Worm (Caenorhabditis elegans): ENCODE data around the gene ztf-17.
A peak's percentile ranks its signal among the peaks of the same experiment; 100 is the strongest.

ztf-17 gene

ce11 chrII:7860221-7860928 lies 9.6 kb downstream of the ztf-17 start, which contains the start of gene lin-5:
TSS of gene lin-5 (plus strand) at chrII:7860574.
- TF ChIP-seq ceh-36 (tag; optimal IDR thresholded peaks at IDR 0.05), result no peak
- peak; percentile 26 for TF ChIP-seq F13C5.2 (tag; optimal IDR thresholded peaks at IDR 0.05)

ce11 chrII:7858101-7858500 lies 11.9 kb downstream of the ztf-17 start, which contains the start of gene sds-22:
TSS of gene sds-22 (plus strand) at chrII:7858401.
- no peak for TF ChIP-seq scrt-1 (GFP tag; IDR thresholded peaks at IDR 0.05)
- no peak for TF ChIP-seq ets-7 (tag; optimal IDR thresholded peaks at IDR 0.05)
- no peak for TF ChIP-seq ama-1 (optimal IDR thresholded peaks at IDR 0.05)
- no peak for TF ChIP-seq ceh-36 (tag; optimal IDR thresholded peaks at IDR 0.05)
- no peak for TF ChIP-seq hnd-1 (tag; optimal IDR thresholded peaks at IDR 0.05)
- no peak for TF ChIP-seq aly-1 (tag; optimal IDR thresholded peaks at IDR 0.05)
- TF ChIP-seq hmbx-1 (tag; optimal IDR thresholded peaks at IDR 0.05), result no peak
- no peak for TF ChIP-seq flt-1 (GFP tag; IDR thresholded peaks at IDR 0.05)
- TF ChIP-seq sea-1 (GFP tag; conservative IDR thresholded peaks at IDR 0.05), result no peak
- no peak for TF ChIP-seq tbx-11 (GFP tag; IDR thresholded peaks at IDR 0.05)

DNA sequence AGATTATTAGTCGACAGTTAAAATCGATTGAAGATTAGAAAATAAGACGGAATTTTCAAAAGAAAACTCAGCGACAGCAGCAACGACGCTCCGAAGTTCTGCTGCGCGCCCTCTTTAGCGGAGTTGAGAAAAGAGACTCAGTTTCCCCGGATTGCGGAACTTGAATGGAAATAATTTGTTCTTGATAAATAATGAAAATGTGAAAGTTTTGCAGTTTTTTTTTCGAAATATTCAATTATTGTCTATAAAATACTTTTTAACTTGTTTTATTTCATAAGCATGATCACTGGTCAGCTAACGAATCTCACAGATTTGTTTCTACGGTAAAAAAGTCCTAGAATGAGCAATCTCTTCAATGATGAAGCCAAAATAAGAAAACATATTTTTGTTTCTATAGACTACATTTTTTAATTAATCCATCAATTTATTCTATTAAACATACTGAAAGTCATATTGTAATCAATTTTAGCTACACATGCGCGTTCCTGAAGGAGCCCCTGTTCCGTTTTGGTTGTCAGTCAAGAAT lies 12.4 kb downstream of the ztf-17 start, which contains the start of the genes cec-3 and T09A5.15:
Gene cec-3, minus strand, starts transcription at position 116 of the 526 bp plus-strand sequence.
Gene T09A5.15, plus strand, starts transcription at position 476 of the 526 bp plus-strand sequence.
- TF ChIP-seq ets-7 (tag; optimal IDR thresholded peaks at IDR 0.05) (no peak), F13C5.2 (tag; optimal IDR thresholded peaks at IDR 0.05) (peak; percentile 63), hmg-4 (GFP tag; optimal IDR thresholded peaks at IDR 0.05) (no peak), flt-1 (GFP tag; IDR thresholded peaks at IDR 0.05) (no peak), scrt-1 (GFP tag; IDR thresholded peaks at IDR 0.05) (no peak)

- TF ChIP-seq tbx-37 (GFP tag; conservative IDR thresholded peaks at IDR 0.05) (no peak), ets-7 (tag; optimal IDR thresholded peaks at IDR 0.05) (no peak)
Measured at ce11 chrII:7855619-7856018, 14.3 kb downstream of the ztf-17 start, which contains the start of gene mdmh-35. TSS of gene mdmh-35 (minus strand) at chrII:7855719.

ce11 chrII:7854942-7855341 lies 15.0 kb downstream of the ztf-17 start, which contains the start of gene mdt-10:
TSS of gene mdt-10 (minus strand) at chrII:7855042.
- TF ChIP-seq tbx-11 (GFP tag; IDR thresholded peaks at IDR 0.05) (no peak), hmbx-1 (tag; optimal IDR thresholded peaks at IDR 0.05) (no peak), tbx-37 (GFP tag; conservative IDR thresholded peaks at IDR 0.05) (no peak), ceh-13 (GFP tag; optimal IDR thresholded peaks at IDR 0.05) (no peak), hmg-4 (GFP tag; optimal IDR thresholded peaks at IDR 0.05) (no peak), hnd-1 (tag; optimal IDR thresholded peaks at IDR 0.05) (no peak), tra-4 (tag; optimal IDR thresholded peaks at IDR 0.05) (no peak), ceh-36 (tag; optimal IDR thresholded peaks at IDR 0.05) (no peak), B0310.2 (tag; optimal IDR thresholded peaks at IDR 0.05) (no peak), F13C5.2 (tag; optimal IDR thresholded peaks at IDR 0.05) (no peak), ets-7 (tag; optimal IDR thresholded peaks at IDR 0.05) (no peak), pes-1 (GFP tag; IDR thresholded peaks at IDR 0.05) (no peak), aly-1 (tag; optimal IDR thresholded peaks at IDR 0.05) (no peak), sea-1 (GFP tag; conservative IDR thresholded peaks at IDR 0.05) (no peak)

- TF ChIP-seq tbx-11 (GFP tag; IDR thresholded peaks at IDR 0.05) (no peak), hmbx-1 (tag; optimal IDR thresholded peaks at IDR 0.05) (no peak), pes-1 (GFP tag; IDR thresholded peaks at IDR 0.05) (no peak), F13C5.2 (tag; optimal IDR thresholded peaks at IDR 0.05) (no peak)
Measured at ce11 chrII:7853679-7854078, 16.3 kb downstream of the ztf-17 start, which contains the start of gene T09A5.5. TSS of gene T09A5.5 (minus strand) at chrII:7853779.

DNA sequence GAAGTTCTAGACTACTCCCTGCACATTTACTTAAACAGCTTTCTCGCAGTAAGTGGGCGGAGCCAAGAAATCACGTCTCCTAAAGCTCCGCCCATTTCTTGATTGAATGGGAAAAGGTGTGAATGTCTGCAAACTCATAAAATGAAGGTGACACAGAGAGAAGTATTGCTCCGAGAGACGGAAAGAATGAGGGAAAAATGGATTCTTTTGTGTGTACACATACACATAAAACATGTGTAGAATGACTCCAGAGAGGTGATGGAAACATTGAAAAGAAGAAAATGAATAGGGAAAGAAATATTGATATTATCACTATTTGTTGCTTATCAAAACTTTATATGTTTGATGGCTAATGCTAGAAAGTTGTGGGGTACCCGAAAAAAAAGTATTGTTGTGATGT lies 18.5 kb downstream of the ztf-17 start:
- no peak for TF ChIP-seq ceh-36 (tag; optimal IDR thresholded peaks at IDR 0.05)
- no peak for TF ChIP-seq tbx-37 (GFP tag; conservative IDR thresholded peaks at IDR 0.05)
- no peak for TF ChIP-seq ets-7 (tag; optimal IDR thresholded peaks at IDR 0.05)
- TF ChIP-seq hmg-4 (GFP tag; optimal IDR thresholded peaks at IDR 0.05), result no peak
- TF ChIP-seq F13C5.2 (tag; optimal IDR thresholded peaks at IDR 0.05), result no peak
- TF ChIP-seq aly-1 (tag; optimal IDR thresholded peaks at IDR 0.05), result no peak
- TF ChIP-seq hnd-1 (tag; optimal IDR thresholded peaks at IDR 0.05), result no peak
- no peak for TF ChIP-seq sea-1 (GFP tag; conservative IDR thresholded peaks at IDR 0.05)
- no peak for TF ChIP-seq B0310.2 (tag; optimal IDR thresholded peaks at IDR 0.05)
- no peak for TF ChIP-seq tra-4 (tag; optimal IDR thresholded peaks at IDR 0.05)
- no peak for TF ChIP-seq tbx-11 (GFP tag; IDR thresholded peaks at IDR 0.05)
- no peak for TF ChIP-seq ceh-13 (GFP tag; optimal IDR thresholded peaks at IDR 0.05)
- no peak for TF ChIP-seq pes-1 (GFP tag; IDR thresholded peaks at IDR 0.05)
- no peak for TF ChIP-seq hmbx-1 (tag; optimal IDR thresholded peaks at IDR 0.05)
- no peak for TF ChIP-seq scrt-1 (GFP tag; IDR thresholded peaks at IDR 0.05)
- no peak for TF ChIP-seq ama-1 (optimal IDR thresholded peaks at IDR 0.05)
- no peak for TF ChIP-seq flt-1 (GFP tag; IDR thresholded peaks at IDR 0.05)

DNA sequence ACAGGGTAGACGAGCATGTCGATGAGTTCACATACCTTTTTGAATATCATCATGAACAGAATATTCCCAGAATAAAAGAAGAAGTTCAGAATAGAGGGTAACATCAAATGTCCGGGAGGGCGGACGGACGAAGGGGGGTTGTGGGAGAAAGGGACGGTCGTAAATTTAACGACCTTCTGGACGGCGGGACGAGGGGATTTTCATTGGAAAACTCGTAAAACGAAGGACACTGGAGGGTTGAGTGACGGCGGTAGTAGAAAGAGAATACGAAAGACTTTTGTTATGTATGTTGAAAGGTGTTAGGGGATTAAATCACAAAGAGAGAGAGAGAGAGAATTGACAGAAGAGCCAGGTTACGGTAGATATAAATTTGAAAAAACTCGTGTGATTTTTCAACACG lies 19.4 kb downstream of the ztf-17 start:
- TF ChIP-seq ceh-13 (GFP tag; optimal IDR thresholded peaks at IDR 0.05) (no peak), hmbx-1 (tag; optimal IDR thresholded peaks at IDR 0.05) (no peak), F13C5.2 (tag; optimal IDR thresholded peaks at IDR 0.05) (no peak), B0310.2 (tag; optimal IDR thresholded peaks at IDR 0.05) (no peak)
